Worm (Caenorhabditis elegans) whole organism, late embryonic: ENCODE data around the gene F20A1.8.

Experiments used
- ama-1 ChIP-seq: fragments of 150-350 bp; optimal IDR thresholded peaks from 2 replicates; lab custom pipeline; 2014
- ceh-48 ChIP-seq: sonication (generic microtip); optimal IDR thresholded peaks from 2 replicates; lab custom pipeline; 2016; ENCODE audit warnings: missing genetic modification characterization, inconsistent platforms, missing compliant biosample characterization
- dmd-4 ChIP-seq: sonication (generic microtip); optimal IDR thresholded peaks from 2 replicates; lab custom pipeline; 2016; ENCODE audit warnings: borderline replicate concordance, missing genetic modification characterization, missing compliant biosample characterization
- fkh-6 ChIP-seq: sonication (generic microtip); optimal IDR thresholded peaks from 2 replicates; lab custom pipeline; 2016; ENCODE audit warnings: missing genetic modification characterization, missing compliant biosample characterization
- odd-2 ChIP-seq: sonication (generic microtip); optimal IDR thresholded peaks from 2 replicates; lab custom pipeline; 2017; ENCODE audit warnings: antibody characterized with exemption, mild to moderate bottlenecking, missing genetic modification characterization, missing compliant biosample characterization
- ref-2 ChIP-seq: sonication (generic microtip); optimal IDR thresholded peaks from 2 replicates; lab custom pipeline; 2016; ENCODE audit warnings: missing genetic modification characterization, missing compliant biosample characterization

ce11 chrV:7005964-7006363 lies 41.4 kb downstream of the F20A1.8 start, which contains the start of gene spig-10:
- no peak for TF ChIP-seq ama-1 (lab: Kevin White, UChicago)
- TF ChIP-seq dmd-4 (tag; lab: Kevin White, UChicago), result no peak
- no peak for TF ChIP-seq ref-2
- TF ChIP-seq fkh-6 (tag; lab: Kevin White, UChicago), result no peak
- no peak for TF ChIP-seq ceh-48 (tag; lab: Kevin White, UChicago)
- no peak for TF ChIP-seq odd-2 (tag; lab: Kevin White, UChicago)
